Worm (Caenorhabditis elegans): ENCODE data around the gene meg-2.

ce11 chrX:13948167-13948566 is 22.2 kb upstream of the meg-2 start:
- TF ChIP-seq ama-1 (optimal IDR thresholded peaks at IDR 0.05) = no peak
- no peak for TF ChIP-seq tbx-7 (tag; optimal IDR thresholded peaks at IDR 0.05)

Data from whole organism, late embryonic.